Fruit fly (Drosophila melanogaster) whole organism, embryonic: ENCODE measurements around the gene CG9171.
A peak's percentile ranks its signal among the peaks of the same experiment; 100 is the strongest.

ENCODE experiments used
- Aef1 ChIP-seq: fragments of 200-800 bp; sonication (Bioruptor generic); IDR thresholded peaks from 3 replicates; pipeline ENCODE4 v1.3.6; 2022; ENCODE audit warnings: missing biosample characterization, missing genetic modification characterization
- BEAF-32 ChIP-seq: fragments of 200-800 bp; sonication (Bioruptor generic); optimal IDR thresholded peaks from 3 replicates; lab custom pipeline; 2017; ENCODE audit warnings: missing biosample characterization, missing genetic modification characterization, mild to moderate bottlenecking, moderate library complexity, missing genetic modification reagents
- CG11504 ChIP-seq: fragments of 200-800 bp; sonication (Bioruptor generic); optimal IDR thresholded peaks from 3 replicates; lab custom pipeline; 2019; ENCODE audit warnings: missing biosample characterization, mild to moderate bottlenecking, missing genetic modification characterization, moderate library complexity
- CG12236 ChIP-seq: fragments of 200-800 bp; sonication (Bioruptor generic); optimal IDR thresholded peaks from 2 replicates; lab custom pipeline; 2016; ENCODE audit warnings: missing biosample characterization, missing genetic modification characterization
- CG13894 ChIP-seq: fragments of 200-800 bp; sonication (Bioruptor generic); optimal IDR thresholded peaks from 3 replicates; lab custom pipeline; 2018; ENCODE audit warnings: missing biosample characterization, mild to moderate bottlenecking, missing genetic modification characterization, moderate library complexity
- CG14014 ChIP-seq: fragments of 200-800 bp; sonication (Bioruptor generic); IDR thresholded peaks from 2 replicates; pipeline ENCODE4 v1.3.6; 2022; ENCODE audit warnings: missing biosample characterization, missing genetic modification characterization
- CG1603 ChIP-seq: fragments of 200-800 bp; sonication (Bioruptor generic); optimal IDR thresholded peaks from 2 replicates; lab custom pipeline; 2019; ENCODE audit warnings: missing biosample characterization, mild to moderate bottlenecking, missing genetic modification characterization, moderate library complexity
- CG17912 ChIP-seq: fragments of 200-800 bp; sonication (Bioruptor generic); optimal IDR thresholded peaks from 2 replicates; lab custom pipeline; 2018; ENCODE audit warnings: missing biosample characterization, mild to moderate bottlenecking, missing genetic modification characterization
- CG2712 ChIP-seq: fragments of 200-800 bp; optimal IDR thresholded peaks from 3 replicates; lab custom pipeline; 2019; ENCODE audit warnings: missing biosample characterization, mild to moderate bottlenecking, missing genetic modification characterization, moderate library complexity
- CG34224 ChIP-seq: fragments of 200-800 bp; sonication (Bioruptor generic); IDR thresholded peaks from 3 replicates; pipeline ENCODE4 v1.3.6; 2022; ENCODE audit warnings: missing biosample characterization, missing genetic modification characterization; ENCODE audit not compliant: partially characterized antibody
- CG42726 ChIP-seq: fragments of 200-800 bp; sonication (Bioruptor generic); IDR thresholded peaks from 2 replicates; pipeline ENCODE4 v1.3.6; 2022; ENCODE audit warnings: missing biosample characterization, missing genetic modification characterization; ENCODE audit not compliant: partially characterized antibody
- CG4328 ChIP-seq: fragments of 200-800 bp; sonication (Bioruptor generic); optimal IDR thresholded peaks from 3 replicates; lab custom pipeline; 2017; ENCODE audit warnings: missing biosample characterization, missing genetic modification reagents, missing genetic modification characterization
- CG4617 ChIP-seq: fragments of 200-800 bp; sonication (Bioruptor generic); optimal IDR thresholded peaks from 3 replicates; lab custom pipeline; 2016; ENCODE audit warnings: missing biosample characterization, missing genetic modification characterization, borderline replicate concordance
- CG4730 ChIP-seq: fragments of 200-800 bp; sonication (Bioruptor generic); IDR thresholded peaks from 2 replicates; pipeline ENCODE4 v1.3.6; 2022; ENCODE audit warnings: missing biosample characterization, missing genetic modification characterization
- CG6254 ChIP-seq: fragments of 200-800 bp; sonication (Bioruptor generic); optimal IDR thresholded peaks from 3 replicates; lab custom pipeline; 2017; ENCODE audit warnings: mild to moderate bottlenecking, missing biosample characterization, missing genetic modification reagents, missing genetic modification characterization
- CG6272 ChIP-seq: fragments of 200-800 bp; sonication (Bioruptor generic); IDR thresholded peaks from 2 replicates; pipeline ENCODE4 v1.3.6; 2022; ENCODE audit warnings: missing biosample characterization, missing genetic modification characterization
- CG6683 ChIP-seq: fragments of 200-800 bp; sonication (Bioruptor generic); optimal IDR thresholded peaks from 2 replicates; lab custom pipeline; 2017; ENCODE audit warnings: missing biosample characterization, mild to moderate bottlenecking, missing genetic modification characterization, missing genetic modification reagents
- CG7271 ChIP-seq: fragments of 200-800 bp; sonication (Bioruptor generic); optimal IDR thresholded peaks from 2 replicates; lab custom pipeline; 2018; ENCODE audit warnings: missing biosample characterization, mild to moderate bottlenecking, missing genetic modification characterization, moderate library complexity
- CG7556 ChIP-seq: fragments of 200-800 bp; sonication (Bioruptor generic); optimal IDR thresholded peaks from 2 replicates; lab custom pipeline; 2017; ENCODE audit warnings: missing biosample characterization, mild to moderate bottlenecking, missing genetic modification characterization
- CG9609 ChIP-seq: fragments of 200-800 bp; sonication (Bioruptor generic); optimal IDR thresholded peaks from 3 replicates; lab custom pipeline; 2016; ENCODE audit warnings: missing biosample characterization, missing genetic modification characterization
- CG9797 ChIP-seq: fragments of 200-800 bp; sonication (Bioruptor generic); optimal IDR thresholded peaks from 3 replicates; lab custom pipeline; 2018; ENCODE audit warnings: missing biosample characterization, mild to moderate bottlenecking, missing genetic modification characterization
- CHES-1-like ChIP-seq: fragments of 200-800 bp; sonication (Bioruptor generic); optimal IDR thresholded peaks from 2 replicates; lab custom pipeline; 2016; ENCODE audit warnings: missing biosample characterization, missing genetic modification characterization
- CrebB ChIP-seq: fragments of 200-800 bp; sonication (Bioruptor generic); optimal IDR thresholded peaks from 3 replicates; lab custom pipeline; 2018; ENCODE audit warnings: missing biosample characterization, mild to moderate bottlenecking, missing genetic modification characterization
- Dek ChIP-seq: fragments of 200-800 bp; sonication (Bioruptor generic); optimal IDR thresholded peaks from 3 replicates; lab custom pipeline; 2019; ENCODE audit warnings: missing biosample characterization, mild to moderate bottlenecking, missing genetic modification characterization, moderate library complexity
- Doc3 ChIP-seq: fragments of 200-800 bp; sonication (Bioruptor generic); IDR thresholded peaks from 3 replicates; pipeline ENCODE4 v1.3.6; 2022; ENCODE audit warnings: missing biosample characterization, missing genetic modification characterization; ENCODE audit not compliant: partially characterized antibody
- E2f2 ChIP-seq: fragments of 200-800 bp; sonication (Bioruptor generic); IDR thresholded peaks from 2 replicates; pipeline ENCODE4 v1.3.6; 2022; ENCODE audit warnings: missing biosample characterization, missing genetic modification characterization
- Elba2 ChIP-seq: fragments of 200-800 bp; sonication (Bioruptor generic); optimal IDR thresholded peaks from 3 replicates; lab custom pipeline; 2016; ENCODE audit warnings: missing biosample characterization, missing genetic modification characterization
- Hr78 ChIP-seq, 2 experiments: fragments of 200-800 bp in 1 of 2; fragments of >200 bp in 1 of 2; sonication (Bioruptor generic) in 1 of 2; optimal IDR thresholded peaks; 2 replicates each; lab custom pipeline; 2017 to 2019; ENCODE audit warnings: missing biosample characterization in 2 of 2, missing genetic modification characterization in 2 of 2, mild to moderate bottlenecking in 1 of 2, moderate library complexity in 1 of 2
- Jarid2 ChIP-seq: fragments of 200-800 bp; sonication (Bioruptor generic); optimal IDR thresholded peaks from 3 replicates; lab custom pipeline; 2017; ENCODE audit warnings: mild to moderate bottlenecking, missing biosample characterization, missing genetic modification reagents, missing genetic modification characterization
- NfI ChIP-seq: fragments of 200-800 bp; sonication (Bioruptor generic); optimal IDR thresholded peaks from 3 replicates; lab custom pipeline; 2018; ENCODE audit warnings: missing biosample characterization, mild to moderate bottlenecking, missing genetic modification characterization, moderate library complexity
- Scr ChIP-seq: fragments of 200-800 bp; sonication (Bioruptor generic); IDR thresholded peaks from 2 replicates; pipeline ENCODE4 v1.3.6; 2022; ENCODE audit warnings: missing biosample characterization, missing genetic modification characterization; ENCODE audit not compliant: partially characterized antibody
- Taf1 ChIP-seq: fragments of 200-800 bp; sonication (Bioruptor generic); IDR thresholded peaks from 2 replicates; pipeline ENCODE4 v1.3.6; 2022; ENCODE audit warnings: missing biosample characterization, missing genetic modification characterization
- ato ChIP-seq: fragments of 200-800 bp; sonication (Bioruptor generic); IDR thresholded peaks from 2 replicates; pipeline ENCODE4 v1.3.6; 2022; ENCODE audit warnings: missing biosample characterization, missing genetic modification characterization; ENCODE audit not compliant: partially characterized antibody
- chm ChIP-seq: fragments of 200-800 bp; sonication (Bioruptor generic); IDR thresholded peaks from 2 replicates; pipeline ENCODE4 v1.3.6; 2022; ENCODE audit warnings: missing biosample characterization, missing genetic modification characterization
- danr ChIP-seq: fragments of 200-800 bp; sonication (Bioruptor generic); IDR thresholded peaks from 2 replicates; pipeline ENCODE4 v1.3.6; 2022; ENCODE audit warnings: missing biosample characterization, missing genetic modification characterization
- dpn ChIP-seq, 2 experiments: fragments of 200-800 bp; sonication (Bioruptor generic); optimal IDR thresholded peaks; 3 replicates each; lab custom pipeline; 2016; ENCODE audit warnings: missing biosample characterization in 2 of 2, missing genetic modification characterization in 2 of 2
- inv ChIP-seq: fragments of 200-800 bp; sonication (Bioruptor generic); IDR thresholded peaks from 2 replicates; pipeline ENCODE4 v1.3.6; 2022; ENCODE audit warnings: missing biosample characterization, missing genetic modification characterization; ENCODE audit not compliant: partially characterized antibody
- kay ChIP-seq: fragments of 200-800 bp; sonication (Bioruptor generic); optimal IDR thresholded peaks from 2 replicates; lab custom pipeline; 2016; ENCODE audit warnings: missing biosample characterization, missing genetic modification characterization
- knrl ChIP-seq: fragments of 200-800 bp; sonication (Bioruptor generic); IDR thresholded peaks from 3 replicates; pipeline ENCODE4 v1.3.6; 2022; ENCODE audit warnings: missing biosample characterization, missing genetic modification characterization; ENCODE audit not compliant: partially characterized antibody
- mld ChIP-seq: fragments of 200-800 bp; sonication (Bioruptor generic); IDR thresholded peaks from 3 replicates; pipeline ENCODE4 v1.3.6; 2022; ENCODE audit warnings: missing biosample characterization, missing genetic modification characterization; ENCODE audit not compliant: partially characterized antibody
- nmo ChIP-seq: fragments of 200-800 bp; sonication (Bioruptor generic); optimal IDR thresholded peaks from 2 replicates; lab custom pipeline; 2018; ENCODE audit warnings: missing biosample characterization, mild to moderate bottlenecking, missing genetic modification characterization, moderate library complexity
- phol ChIP-seq: fragments of 200-800 bp; sonication (Bioruptor generic); optimal IDR thresholded peaks from 3 replicates; lab custom pipeline; 2018; ENCODE audit warnings: missing biosample characterization, mild to moderate bottlenecking, missing genetic modification characterization, moderate library complexity
- pum ChIP-seq: fragments of 200-800 bp; sonication (Bioruptor generic); optimal IDR thresholded peaks from 2 replicates; lab custom pipeline; 2016; ENCODE audit warnings: missing biosample characterization, missing genetic modification characterization
- sens ChIP-seq: fragments of 200-800 bp; sonication (Bioruptor generic); peaks from one replicate; lab custom pipeline; 2016; ENCODE audit warnings: missing biosample characterization, missing genetic modification characterization
- tna ChIP-seq: fragments of 200-800 bp; sonication (Bioruptor generic); IDR thresholded peaks from 2 replicates; pipeline ENCODE4 v1.3.6; 2022; ENCODE audit warnings: missing biosample characterization, missing genetic modification characterization; ENCODE audit not compliant: partially characterized antibody
- vfl ChIP-seq: fragments of 200-800 bp; sonication (Bioruptor generic); optimal IDR thresholded peaks from 2 replicates; lab custom pipeline; 2016; ENCODE audit warnings: missing biosample characterization, missing genetic modification characterization
- vnd ChIP-seq: fragments of 200-800 bp; sonication (Bioruptor generic); IDR thresholded peaks from 3 replicates; pipeline ENCODE4 v1.3.6; 2022; ENCODE audit warnings: missing biosample characterization, missing genetic modification characterization; ENCODE audit not compliant: partially characterized antibody
- vvl ChIP-seq: fragments of 200-800 bp; sonication (Bioruptor generic); IDR thresholded peaks from 2 replicates; pipeline ENCODE4 v1.3.6; 2022; ENCODE audit warnings: missing biosample characterization, missing genetic modification characterization

CG9171 gene

DNA sequence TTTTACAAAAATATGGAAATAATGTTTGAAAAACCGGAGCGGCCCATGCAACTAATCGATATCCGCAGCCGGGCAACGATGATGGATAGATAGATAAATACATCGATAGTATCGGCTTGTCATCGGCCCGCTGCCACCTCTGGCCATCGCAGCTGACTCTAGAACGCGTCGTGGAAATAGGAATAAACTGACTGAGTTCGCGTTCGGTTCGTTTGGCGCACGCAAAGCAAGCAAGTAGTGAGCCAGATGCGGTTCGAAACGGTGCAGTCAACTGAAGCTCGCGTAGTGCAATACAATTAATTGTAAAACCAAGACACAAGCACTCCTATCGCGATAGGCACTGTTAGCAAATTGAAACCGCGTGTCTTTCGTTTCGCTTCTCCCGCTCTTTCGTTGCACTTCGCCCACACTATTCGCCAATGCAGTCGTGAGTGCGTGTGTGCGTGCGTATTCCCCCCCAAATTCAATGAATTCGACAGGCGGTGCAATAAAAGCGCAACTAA, 75.5 kb downstream of the CG9171 start, which contains the start of gene CG11030 (continued):
- TF ChIP-seq Scr (GFP tag; lab: Robert Waterston, UW): peak; percentile 99
- peak; percentile 51 for TF ChIP-seq CG1603 (tag; lab: Kevin White, UChicago)
- no peak for TF ChIP-seq CG9797 (GFP tag; lab: Kevin White, UChicago)
- peak; percentile 15 for TF ChIP-seq CG11504
- no peak for TF ChIP-seq kay (GFP tag; lab: Kevin White, UChicago)
- peak; percentile 98 for TF ChIP-seq Doc3 (GFP tag; lab: Robert Waterston, UW)
- peak; percentile 73 for TF ChIP-seq CG6272 (GFP tag; lab: Robert Waterston, UW)
- TF ChIP-seq vfl (GFP tag; lab: Kevin White, UChicago): no peak
- peak; percentile 67 for TF ChIP-seq CG7271 (tag; lab: Kevin White, UChicago)
- TF ChIP-seq inv: peak; percentile 99
- TF ChIP-seq BEAF-32 (GFP tag; lab: Kevin White, UChicago): peak; percentile 96
- TF ChIP-seq Jarid2 (GFP tag; lab: Kevin White, UChicago): peak; percentile 61
- no peak for TF ChIP-seq CG7556 (GFP tag; lab: Kevin White, UChicago)
- peak; percentile 99 for TF ChIP-seq mld
- TF ChIP-seq CrebB: peak; percentile 20
- TF ChIP-seq vnd: peak; percentile 99
- TF ChIP-seq Hr78 (GFP tag; optimal IDR thresholded peaks at IDR 0.05; lab: Kevin White, UChicago): no peak
- TF ChIP-seq CHES-1-like: peak; percentile 46
- TF ChIP-seq danr (GFP tag; lab: Robert Waterston, UW): no peak
- no peak for TF ChIP-seq pum (GFP tag; lab: Kevin White, UChicago)
- TF ChIP-seq ato: peak; percentile 100
- TF ChIP-seq CG4730: no peak
- TF ChIP-seq CG6254 (GFP tag; lab: Kevin White, UChicago): peak; percentile 20
- TF ChIP-seq phol (tag; lab: Kevin White, UChicago): peak; percentile 9
- peak; percentile 81 for TF ChIP-seq sens (GFP tag; lab: Kevin White, UChicago)
- TF ChIP-seq CG4617 (GFP tag; lab: Kevin White, UChicago): peak; percentile 15
- peak; percentile 22 for TF ChIP-seq Dek (tag; lab: Kevin White, UChicago)
- peak; percentile 98 for TF ChIP-seq tna
- TF ChIP-seq CG34224 (GFP tag; lab: Robert Waterston, UW): peak; percentile 98
- no peak for TF ChIP-seq CG17912 (GFP tag; lab: Kevin White, UChicago)
- peak; percentile 98 for TF ChIP-seq knrl
- TF ChIP-seq nmo: peak; percentile 30
- TF ChIP-seq CG42726 (GFP tag; lab: Robert Waterston, UW): peak; percentile 100
- TF ChIP-seq Taf1 (GFP tag; lab: Robert Waterston, UW): no peak
- TF ChIP-seq NfI: peak; percentile 13
- TF ChIP-seq dpn (GFP tag; optimal IDR thresholded peaks at IDR 0.05; lab: Kevin White, UChicago): no peak
- TF ChIP-seq CG9609 (GFP tag; lab: Kevin White, UChicago): peak; percentile 3
- TF ChIP-seq CG14014 (GFP tag; lab: Robert Waterston, UW): 0 out of 2 replicates have a peak, but pooled peaks have one; percentile 13
- TF ChIP-seq vvl (GFP tag; lab: Robert Waterston, UW): peak; percentile 39; the same call in 1 of the 2 replicates
- TF ChIP-seq CG12236 (GFP tag; lab: Kevin White, UChicago): no peak
- TF ChIP-seq CG2712 (tag; lab: Kevin White, UChicago): peak; percentile 7
- peak; percentile 46 for TF ChIP-seq CG13894 (tag; lab: Kevin White, UChicago)
- TF ChIP-seq Aef1 (GFP tag; lab: Robert Waterston, UW): 0 out of 3 replicates have a peak, but pooled peaks have one; percentile 22
- peak; percentile 81 for TF ChIP-seq E2f2 (GFP tag; lab: Robert Waterston, UW)
- TF ChIP-seq CG6683 (GFP tag; lab: Kevin White, UChicago): no peak
- TF ChIP-seq chm (GFP tag; lab: Robert Waterston, UW): peak; percentile 71
- peak; percentile 2 for TF ChIP-seq CG4328
- TF ChIP-seq Elba2 (GFP tag; lab: Kevin White, UChicago): peak; percentile 25
